Worm (Caenorhabditis elegans) whole organism, young adult: ENCODE results near the gene C47E12.11.

Experiments
- Y53F4B.3 ChIP-seq: fragments of 200-800 bp; sonication (Bioruptor generic); IDR thresholded peaks from 2 replicates; pipeline ENCODE4 v1.3.6; 2022; ENCODE audit warnings: missing genetic modification reagents, missing genetic modification characterization, missing compliant biosample characterization
- attf-6 ChIP-seq: fragments of 200-800 bp; sonication (Bioruptor generic); IDR thresholded peaks from 2 replicates; pipeline ENCODE4 v1.3.6; 2022; ENCODE audit warnings: missing genetic modification reagents, missing genetic modification characterization, missing compliant biosample characterization
- egrh-3 ChIP-seq: fragments of 200-800 bp; sonication (Bioruptor generic); IDR thresholded peaks from 2 replicates; pipeline ENCODE4 v1.3.6; 2022; ENCODE audit warnings: missing genetic modification reagents, missing genetic modification characterization, missing compliant biosample characterization
- lir-1 ChIP-seq: fragments of 200-800 bp; sonication (Bioruptor generic); conservative IDR thresholded peaks from 2 replicates; pipeline ENCODE4 v1.3.6; 2022; ENCODE audit warnings: missing genetic modification reagents, missing genetic modification characterization, missing compliant biosample characterization
- lsy-27 ChIP-seq: sonication (generic microtip); optimal IDR thresholded peaks from 2 replicates; lab custom pipeline; 2017; ENCODE audit warnings: missing genetic modification characterization, mild to moderate bottlenecking, missing compliant biosample characterization, antibody characterized with exemption, missing genotype, borderline replicate concordance; ENCODE audit not compliant: insufficient read depth
- unc-130 ChIP-seq: sonication (generic microtip); optimal IDR thresholded peaks from 2 replicates; lab custom pipeline; 2016; ENCODE audit warnings: missing genetic modification reagents, missing genetic modification characterization, missing compliant biosample characterization

- TF ChIP-seq unc-130 (GFP tag; lab: Kevin White, UChicago) (no peak), attf-6 (GFP tag; lab: Robert Waterston, UW) (no peak), lsy-27 (tag; lab: Kevin White, UChicago) (no peak), lir-1 (GFP tag; lab: Robert Waterston, UW) (no peak), Y53F4B.3 (no peak), egrh-3 (GFP tag; lab: Robert Waterston, UW) (no peak)
Observed at ce11 chrIV:9924419-9924818, 44.8 kb upstream of the C47E12.11 start.
